Fruit fly (Drosophila melanogaster) whole organism, larva: ENCODE results near the gene dj-1beta.

Experiments used
- noc ChIP-seq: fragments of 200-800 bp; sonication (Bioruptor generic); optimal IDR thresholded peaks from 3 replicates; lab custom pipeline; 2019; ENCODE audit warnings: missing biosample characterization, mild to moderate bottlenecking, missing genetic modification characterization, moderate library complexity

dj-1beta gene

dm6 chr3R:30827544-30827943 is 20.6 kb downstream of the dj-1beta start, which contains the start of gene CG15544:
CG15544 (plus strand) TSS chr3R:30827819.
- TF ChIP-seq noc (tag; lab: Kevin White, UChicago) = no peak

DNA sequence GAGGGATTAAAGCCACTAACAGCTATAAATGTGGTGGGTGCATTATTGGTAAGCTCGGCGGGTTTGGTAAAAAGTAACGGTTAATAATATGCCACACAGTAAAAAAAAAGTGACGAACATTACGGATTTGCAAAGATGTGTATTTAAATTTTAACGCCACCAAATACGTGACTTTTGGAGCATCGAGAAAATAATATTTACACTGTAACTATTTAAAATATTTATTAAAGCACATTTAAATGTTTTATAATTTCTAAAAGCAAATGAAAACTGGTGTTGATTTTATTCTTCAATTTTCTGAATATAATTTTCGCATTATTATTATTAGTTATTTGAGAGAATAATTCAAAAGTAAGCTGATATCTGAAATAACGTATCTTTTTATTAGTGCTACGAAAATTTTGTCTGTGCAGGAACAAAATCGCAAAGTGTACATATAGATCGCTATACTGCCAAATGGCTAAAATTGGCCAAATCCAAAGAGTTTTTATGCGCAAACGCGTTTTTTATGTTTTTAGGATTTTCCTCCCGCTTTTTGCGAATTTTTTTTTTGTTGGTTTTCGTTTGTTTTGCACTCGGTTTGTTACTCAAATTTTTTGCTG is 21.6 kb downstream of the dj-1beta start:
- TF ChIP-seq noc (tag; lab: Kevin White, UChicago) = no peak

dm6 chr3R:30832130-30832529 is 25.2 kb downstream of the dj-1beta start:
- TF ChIP-seq noc (tag; lab: Kevin White, UChicago) = no peak

dm6 chr3R:30833078-30833477 is 26.2 kb downstream of the dj-1beta start:
- no peak for TF ChIP-seq noc (tag; lab: Kevin White, UChicago)

DNA sequence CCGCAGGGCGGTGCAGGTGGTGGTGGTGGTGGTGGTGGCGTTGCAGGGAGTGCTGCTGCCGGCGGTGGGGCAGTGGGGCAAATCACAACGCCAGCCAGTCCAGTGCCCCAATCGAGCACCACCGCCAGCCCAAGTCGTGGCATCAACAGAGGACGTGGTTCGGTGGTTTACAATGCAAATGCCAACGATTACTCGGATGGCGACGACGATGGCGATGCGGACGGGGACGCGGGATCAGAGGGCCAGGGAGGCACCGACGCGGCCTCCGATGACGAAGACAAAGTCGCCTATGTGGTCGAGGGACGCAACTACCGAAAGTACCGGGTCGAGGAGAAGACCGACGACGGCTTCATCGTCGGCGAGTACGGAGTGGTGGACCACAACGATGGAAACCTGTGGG is 33.8 kb downstream of the dj-1beta start:
- TF ChIP-seq noc (tag; lab: Kevin White, UChicago) = no peak

DNA sequence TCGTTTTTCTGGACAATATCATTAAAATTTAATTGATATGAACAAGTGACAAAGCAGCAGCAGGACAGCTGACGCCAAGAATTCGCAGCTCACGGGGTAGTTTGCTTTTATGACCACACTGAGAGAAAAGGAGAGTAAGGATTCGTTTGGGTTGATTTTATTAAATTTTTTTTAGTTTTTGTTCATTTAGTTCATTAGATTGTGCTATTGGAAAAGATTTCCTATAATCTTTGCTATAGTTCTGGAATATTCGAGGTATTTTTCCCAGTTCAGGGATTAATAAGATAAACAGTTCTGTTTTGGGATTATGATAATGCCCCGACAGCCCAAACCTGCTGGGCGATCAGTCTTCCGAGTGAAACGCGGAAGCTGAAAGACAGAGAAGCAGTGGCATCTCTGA is 35.3 kb downstream of the dj-1beta start:
- no peak for TF ChIP-seq noc (tag; lab: Kevin White, UChicago)

dm6 chr3R:30842639-30843476 is 35.9 kb downstream of the dj-1beta start:
- TF ChIP-seq noc (tag; lab: Kevin White, UChicago) = no peak

- no peak for TF ChIP-seq noc (tag; lab: Kevin White, UChicago)
Measured at dm6 chr3R:30843709-30844108, 36.8 kb downstream of the dj-1beta start.

dm6 chr3R:30844436-30844835 is 37.5 kb downstream of the dj-1beta start:
- TF ChIP-seq noc (tag; lab: Kevin White, UChicago) = no peak

dm6 chr3R:30849473-30850145 is 42.7 kb downstream of the dj-1beta start:
- TF ChIP-seq noc (tag; lab: Kevin White, UChicago) = no peak

dm6 chr3R:30850460-30850859 is 43.5 kb downstream of the dj-1beta start:
- no peak for TF ChIP-seq noc (tag; lab: Kevin White, UChicago)

DNA sequence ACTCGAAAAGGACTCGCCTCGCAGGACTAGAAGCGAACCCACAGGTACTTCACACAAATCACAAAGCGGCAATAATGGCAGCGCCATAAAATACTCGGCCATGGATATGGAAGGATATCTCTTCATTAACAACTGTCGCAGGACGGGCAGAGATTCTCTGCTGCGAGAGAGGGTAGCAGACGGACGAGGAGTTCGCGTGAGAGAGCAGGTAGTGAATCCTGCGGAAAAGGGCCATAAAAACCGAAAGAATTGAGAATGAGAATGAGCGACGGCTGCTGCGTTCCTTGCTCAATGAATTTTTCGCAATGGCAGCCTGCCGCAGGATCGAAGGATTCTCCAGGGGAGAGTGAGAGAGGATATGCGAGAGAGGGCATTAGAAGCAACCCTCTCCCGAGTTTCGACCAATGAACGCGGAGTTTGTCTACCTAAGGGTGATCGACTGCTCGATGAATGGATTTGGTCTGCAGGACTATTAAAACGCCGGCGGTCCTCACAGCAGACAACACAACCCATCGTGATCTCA is 45.0 kb downstream of the dj-1beta start, which contains the start of gene tll:
tll (plus strand) TSS at position 473 of the 523 bp plus-strand sequence.
- no peak for TF ChIP-seq noc (tag; lab: Kevin White, UChicago)

- no peak for TF ChIP-seq noc (tag; lab: Kevin White, UChicago)
Measured at dm6 chr3R:30855176-30855575, 48.3 kb downstream of the dj-1beta start.

- TF ChIP-seq noc (tag; lab: Kevin White, UChicago) = no peak
Measured at dm6 chr3R:30856596-30856995, 49.7 kb downstream of the dj-1beta start.
